Worm (Caenorhabditis elegans): ENCODE measurements around the gene ecps-1.

Gene ecps-1

ce11 chrIII:10404918-10405317 is 55.4 kb downstream of the ecps-1 start, which contains the start of the genes M03C11.3 and chl-1:
Gene M03C11.3, plus strand, starts transcription at chrIII:10405070.
Gene chl-1, minus strand, starts transcription at chrIII:10405240.
- TF ChIP-seq tab-1 (GFP tag; IDR thresholded peaks at IDR 0.05) (no peak), med-1 (GFP tag; optimal IDR thresholded peaks at IDR 0.05; ENCODE audit: insufficient read depth) (no peak), cog-1 (tag; optimal IDR thresholded peaks at IDR 0.05) (no peak), ztf-29 (GFP tag; IDR thresholded peaks at IDR 0.05) (no peak), ref-1 (GFP tag; conservative IDR thresholded peaks at IDR 0.05) (no peak), ztf-23 (GFP tag; IDR thresholded peaks at IDR 0.05) (no peak), T22C8.4 (GFP tag; IDR thresholded peaks at IDR 0.05) (no peak), klf-2 (GFP tag; conservative IDR thresholded peaks at IDR 0.05) (no peak)
